Fruit fly (Drosophila melanogaster) whole organism, prepupa: Measurements from ENCODE around the gene CG31908.

ENCODE experiments used
- Blimp-1 ChIP-seq: fragments of 200-800 bp; sonication (Bioruptor generic); optimal IDR thresholded peaks from 3 replicates; lab custom pipeline; 2017; ENCODE audit warnings: missing biosample characterization, missing genetic modification characterization, mild to moderate bottlenecking, moderate library complexity, missing genetic modification reagents
- CG16779 ChIP-seq: fragments of 200-800 bp; sonication (Bioruptor generic); optimal IDR thresholded peaks from 3 replicates; lab custom pipeline; 2017; ENCODE audit warnings: missing biosample characterization, mild to moderate bottlenecking, missing genetic modification characterization
- CG3032 ChIP-seq: fragments of 200-800 bp; optimal IDR thresholded peaks from 2 replicates; lab custom pipeline; 2019; ENCODE audit warnings: missing biosample characterization, mild to moderate bottlenecking, missing genetic modification characterization, moderate library complexity
- Ets96B ChIP-seq: fragments of 200-800 bp; optimal IDR thresholded peaks from 2 replicates; lab custom pipeline; 2019; ENCODE audit warnings: missing biosample characterization, mild to moderate bottlenecking, missing genetic modification characterization, moderate library complexity
- OdsH ChIP-seq: fragments of 200-800 bp; sonication (Bioruptor generic); optimal IDR thresholded peaks from 3 replicates; lab custom pipeline; 2016; ENCODE audit warnings: missing biosample characterization, missing genetic modification characterization
- acj6 ChIP-seq: fragments of 200-800 bp; sonication (Bioruptor generic); optimal IDR thresholded peaks from 3 replicates; lab custom pipeline; 2016; ENCODE audit warnings: missing biosample characterization, missing genetic modification characterization
- dsx ChIP-seq: fragments of 200-800 bp; optimal IDR thresholded peaks from 3 replicates; lab custom pipeline; 2019; ENCODE audit warnings: missing biosample characterization, mild to moderate bottlenecking, missing genetic modification characterization, moderate library complexity; ENCODE audit not compliant: poor library complexity, severe bottlenecking
- fd59A ChIP-seq: fragments of 200-800 bp; sonication (Bioruptor generic); optimal IDR thresholded peaks from 2 replicates; lab custom pipeline; 2017; ENCODE audit warnings: missing biosample characterization, mild to moderate bottlenecking, missing genetic modification characterization, missing genetic modification reagents
- ss ChIP-seq, 2 experiments: fragments of 200-800 bp; sonication (Bioruptor generic); optimal IDR thresholded peaks; 2 replicates in 1 of 2; 3 replicates in 1 of 2; lab custom pipeline; 2017 to 2018; ENCODE audit warnings: mild to moderate bottlenecking in 2 of 2, missing biosample characterization in 2 of 2, missing genetic modification characterization in 2 of 2, moderate library complexity in 1 of 2
- topi ChIP-seq: fragments of 200-800 bp; sonication (Bioruptor generic); optimal IDR thresholded peaks from 3 replicates; lab custom pipeline; 2016; ENCODE audit warnings: missing biosample characterization, missing genetic modification characterization

dm6 chr2L:7073011-7073410 lies 45.8 kb upstream of the CG31908 start:
- TF ChIP-seq Ets96B (tag; lab: Kevin White, UChicago) (peak; percentile 36), ss (GFP tag; optimal IDR thresholded peaks at IDR 0.05; lab: Kevin White, UChicago) (no peak), acj6 (peak; percentile 45), CG16779 (tag; lab: Kevin White, UChicago) (no peak), fd59A (GFP tag; lab: Kevin White, UChicago) (no peak), CG3032 (tag; lab: Kevin White, UChicago) (peak; percentile 13), Blimp-1 (GFP tag; lab: Kevin White, UChicago) (no peak), topi (GFP tag; lab: Kevin White, UChicago) (peak; percentile 26), OdsH (GFP tag; lab: Kevin White, UChicago) (peak; percentile 56), dsx (GFP tag; lab: Kevin White, UChicago) (peak; percentile 9)
